Fruit fly (Drosophila melanogaster) whole organism, embryonic: ENCODE data around the gene Sf3b1.

Experiments used
- Abd-B ChIP-seq: fragments of 200-800 bp; sonication (Bioruptor generic); optimal IDR thresholded peaks from 2 replicates; lab custom pipeline; 2018; ENCODE audit warnings: missing biosample characterization, mild to moderate bottlenecking, missing genetic modification characterization, moderate library complexity
- Adf1 ChIP-seq: fragments of 200-800 bp; sonication (Bioruptor generic); IDR thresholded peaks from 2 replicates; pipeline ENCODE4 v1.3.6; 2022; ENCODE audit warnings: missing biosample characterization, missing genetic modification characterization
- B-H2 ChIP-seq: fragments of 200-800 bp; sonication (Bioruptor generic); optimal IDR thresholded peaks from 2 replicates; lab custom pipeline; 2018; ENCODE audit warnings: missing biosample characterization, mild to moderate bottlenecking, missing genetic modification characterization
- C15 ChIP-seq: fragments of 200-800 bp; sonication (Bioruptor generic); IDR thresholded peaks from 3 replicates; pipeline ENCODE4 v1.3.6; 2022; ENCODE audit warnings: missing biosample characterization, missing genetic modification characterization
- CG10147 ChIP-seq: fragments of 200-800 bp; sonication (Bioruptor generic); optimal IDR thresholded peaks from 2 replicates; lab custom pipeline; 2019; ENCODE audit warnings: missing biosample characterization, mild to moderate bottlenecking, missing genetic modification characterization, moderate library complexity
- CG12219 ChIP-seq: fragments of 200-800 bp; sonication (Bioruptor generic); optimal IDR thresholded peaks from 3 replicates; lab custom pipeline; 2018; ENCODE audit warnings: missing biosample characterization, mild to moderate bottlenecking, missing genetic modification characterization
- CG1602 ChIP-seq: fragments of 200-800 bp; sonication (Bioruptor generic); optimal IDR thresholded peaks from 3 replicates; lab custom pipeline; 2016; ENCODE audit warnings: missing biosample characterization, missing genetic modification characterization
- CG17186 ChIP-seq: fragments of 200-800 bp; sonication (Bioruptor generic); optimal IDR thresholded peaks from 3 replicates; lab custom pipeline; 2017; ENCODE audit warnings: missing biosample characterization, missing genetic modification reagents, missing genetic modification characterization
- CG17568 ChIP-seq: fragments of 200-800 bp; sonication (Bioruptor generic); optimal IDR thresholded peaks from 2 replicates; lab custom pipeline; 2018; ENCODE audit warnings: missing biosample characterization, mild to moderate bottlenecking, missing genetic modification characterization, moderate library complexity
- CG18262 ChIP-seq: fragments of 200-800 bp; optimal IDR thresholded peaks from 3 replicates; lab custom pipeline; 2019; ENCODE audit warnings: missing biosample characterization, mild to moderate bottlenecking, missing genetic modification characterization, moderate library complexity
- CG32532 ChIP-seq: fragments of 200-800 bp; sonication (Bioruptor generic); IDR thresholded peaks from 2 replicates; pipeline ENCODE4 v1.3.6; 2022; ENCODE audit warnings: missing biosample characterization, missing genetic modification characterization
- CG32767 ChIP-seq: fragments of 200-800 bp; sonication (Bioruptor generic); IDR thresholded peaks from 2 replicates; pipeline ENCODE4 v1.3.6; 2022; ENCODE audit warnings: missing biosample characterization, missing genetic modification characterization
- CG34224 ChIP-seq: fragments of 200-800 bp; sonication (Bioruptor generic); IDR thresholded peaks from 3 replicates; pipeline ENCODE4 v1.3.6; 2022; ENCODE audit warnings: missing biosample characterization, missing genetic modification characterization; ENCODE audit not compliant: partially characterized antibody
- CG3838 ChIP-seq: fragments of 200-800 bp; sonication (Bioruptor generic); optimal IDR thresholded peaks from 3 replicates; lab custom pipeline; 2016; ENCODE audit warnings: missing biosample characterization, missing genetic modification characterization
- CG4424 ChIP-seq: fragments of 200-800 bp; sonication (Bioruptor generic); optimal IDR thresholded peaks from 3 replicates; lab custom pipeline; 2016; ENCODE audit warnings: missing biosample characterization, missing genetic modification characterization
- CG6272 ChIP-seq: fragments of 200-800 bp; sonication (Bioruptor generic); IDR thresholded peaks from 2 replicates; pipeline ENCODE4 v1.3.6; 2022; ENCODE audit warnings: missing biosample characterization, missing genetic modification characterization
- CG6654 ChIP-seq: fragments of 200-800 bp; sonication (Bioruptor generic); optimal IDR thresholded peaks from 2 replicates; lab custom pipeline; 2017; ENCODE audit warnings: missing biosample characterization, mild to moderate bottlenecking, missing genetic modification characterization
- CG7556 ChIP-seq: fragments of 200-800 bp; sonication (Bioruptor generic); optimal IDR thresholded peaks from 2 replicates; lab custom pipeline; 2017; ENCODE audit warnings: missing biosample characterization, mild to moderate bottlenecking, missing genetic modification characterization
- CG9876 ChIP-seq: fragments of 200-800 bp; sonication (Bioruptor generic); optimal IDR thresholded peaks from 2 replicates; lab custom pipeline; 2016; ENCODE audit warnings: missing biosample characterization, missing genetic modification characterization
- CkIIα-i1 ChIP-seq: fragments of 200-800 bp; sonication (Bioruptor generic); IDR thresholded peaks from 2 replicates; pipeline ENCODE4 v1.3.6; 2022; ENCODE audit warnings: missing biosample characterization, missing genetic modification characterization
- Deaf1 ChIP-seq: fragments of 200-800 bp; optimal IDR thresholded peaks from 3 replicates; lab custom pipeline; 2019; ENCODE audit warnings: missing biosample characterization, mild to moderate bottlenecking, missing genetic modification characterization, moderate library complexity
- Dek ChIP-seq: fragments of 200-800 bp; sonication (Bioruptor generic); optimal IDR thresholded peaks from 3 replicates; lab custom pipeline; 2019; ENCODE audit warnings: missing biosample characterization, mild to moderate bottlenecking, missing genetic modification characterization, moderate library complexity
- Dip2 ChIP-seq: fragments of 200-800 bp; sonication (Bioruptor generic); IDR thresholded peaks from 2 replicates; pipeline ENCODE4 v1.3.6; 2022; ENCODE audit warnings: missing biosample characterization, missing genetic modification characterization
- E2f2 ChIP-seq: fragments of 200-800 bp; sonication (Bioruptor generic); IDR thresholded peaks from 2 replicates; pipeline ENCODE4 v1.3.6; 2022; ENCODE audit warnings: missing biosample characterization, missing genetic modification characterization
- Jarid2 ChIP-seq: fragments of 200-800 bp; sonication (Bioruptor generic); optimal IDR thresholded peaks from 3 replicates; lab custom pipeline; 2017; ENCODE audit warnings: mild to moderate bottlenecking, missing biosample characterization, missing genetic modification reagents, missing genetic modification characterization
- Lhr ChIP-seq: fragments of 200-800 bp; sonication (Bioruptor generic); optimal IDR thresholded peaks from 3 replicates; lab custom pipeline; 2017; ENCODE audit warnings: mild to moderate bottlenecking, missing biosample characterization, missing genetic modification reagents, missing genetic modification characterization
- Lim3 ChIP-seq: fragments of 200-800 bp; sonication (Bioruptor generic); IDR thresholded peaks from 2 replicates; pipeline ENCODE4 v1.3.6; 2022; ENCODE audit warnings: missing biosample characterization, missing genetic modification characterization
- PHDP ChIP-seq: fragments of 200-800 bp; sonication (Bioruptor generic); optimal IDR thresholded peaks from 3 replicates; lab custom pipeline; 2018; ENCODE audit warnings: missing biosample characterization, mild to moderate bottlenecking, missing genetic modification characterization, moderate library complexity
- Ptx1 ChIP-seq: fragments of 200-800 bp; sonication (Bioruptor generic); IDR thresholded peaks from 2 replicates; pipeline ENCODE4 v1.3.6; 2022; ENCODE audit warnings: missing biosample characterization, missing genetic modification characterization
- Taf1 ChIP-seq: fragments of 200-800 bp; sonication (Bioruptor generic); IDR thresholded peaks from 2 replicates; pipeline ENCODE4 v1.3.6; 2022; ENCODE audit warnings: missing biosample characterization, missing genetic modification characterization
- Usf ChIP-seq: fragments of 200-800 bp; sonication (Bioruptor generic); optimal IDR thresholded peaks from 2 replicates; lab custom pipeline; 2017; ENCODE audit warnings: missing genotype, missing biosample characterization, missing genetic modification characterization
- Vsx1 ChIP-seq: fragments of 200-800 bp; sonication (Bioruptor generic); optimal IDR thresholded peaks from 2 replicates; lab custom pipeline; 2017; ENCODE audit warnings: missing biosample characterization, mild to moderate bottlenecking, missing genetic modification characterization, missing genetic modification reagents
- al ChIP-seq: fragments of 200-800 bp; sonication (Bioruptor generic); IDR thresholded peaks from 2 replicates; pipeline ENCODE4 v1.3.6; 2022; ENCODE audit warnings: missing biosample characterization, missing genetic modification characterization
- ase ChIP-seq: fragments of 200-800 bp; sonication (Bioruptor generic); IDR thresholded peaks from 3 replicates; pipeline ENCODE4 v1.3.6; 2022; ENCODE audit warnings: missing biosample characterization, missing genetic modification characterization
- cato ChIP-seq: fragments of 200-800 bp; sonication (Bioruptor generic); optimal IDR thresholded peaks from 2 replicates; lab custom pipeline; 2016; ENCODE audit warnings: missing biosample characterization, missing genetic modification characterization, borderline replicate concordance
- chn ChIP-seq: fragments of 200-800 bp; sonication (Bioruptor generic); optimal IDR thresholded peaks from 2 replicates; lab custom pipeline; 2016; ENCODE audit warnings: missing biosample characterization, missing genetic modification characterization
- croc ChIP-seq: fragments of 200-800 bp; sonication (Bioruptor generic); conservative IDR thresholded peaks from 3 replicates; pipeline ENCODE4 v1.3.6; 2022; ENCODE audit warnings: missing biosample characterization, missing genetic modification characterization
- dmrt99B ChIP-seq: fragments of 200-800 bp; sonication (Bioruptor generic); optimal IDR thresholded peaks from 2 replicates; lab custom pipeline; 2018; ENCODE audit warnings: missing biosample characterization, mild to moderate bottlenecking, missing genetic modification characterization, moderate library complexity
- dpn ChIP-seq, 2 experiments: fragments of 200-800 bp; sonication (Bioruptor generic); optimal IDR thresholded peaks; 3 replicates each; lab custom pipeline; 2016; ENCODE audit warnings: missing biosample characterization in 2 of 2, missing genetic modification characterization in 2 of 2
- exex ChIP-seq: fragments of 200-800 bp; sonication (Bioruptor generic); optimal IDR thresholded peaks from 4 replicates; lab custom pipeline; 2018; ENCODE audit warnings: missing biosample characterization, mild to moderate bottlenecking, missing genetic modification characterization, moderate library complexity
- hkb ChIP-seq, 2 experiments: fragments of 200-800 bp in 1 of 2; fragments of >200 bp in 1 of 2; sonication (Bioruptor generic) in 1 of 2; IDR thresholded peaks in 1 of 2; optimal IDR thresholded peaks in 1 of 2; 2 replicates each; pipeline versions ENCODE4 v1.3.6 to Lab custom; 2017 to 2022; ENCODE audit warnings: missing biosample characterization in 1 of 2, missing genetic modification characterization in 1 of 2
- jing ChIP-seq: fragments of 200-800 bp; sonication (Bioruptor generic); optimal IDR thresholded peaks from 2 replicates; lab custom pipeline; 2018; ENCODE audit warnings: missing biosample characterization, mild to moderate bottlenecking, missing genetic modification characterization
- pzg ChIP-seq: fragments of 200-800 bp; sonication (Bioruptor generic); optimal IDR thresholded peaks from 3 replicates; lab custom pipeline; 2018; ENCODE audit warnings: missing biosample characterization, mild to moderate bottlenecking, missing genetic modification characterization, moderate library complexity
- sc ChIP-seq, 3 experiments: fragments of >200 bp in 2 of 3; fragments of 200-800 bp in 1 of 3; sonication (Bioruptor generic) in 1 of 3; optimal IDR thresholded peaks; 2 replicates in 2 of 3; 3 replicates in 1 of 3; lab custom pipeline; 2017; ENCODE audit warnings: mild to moderate bottlenecking in 1 of 3, missing biosample characterization in 1 of 3, missing genetic modification characterization in 1 of 3, missing genetic modification reagents in 1 of 3
- slou ChIP-seq: fragments of 200-800 bp; sonication (Bioruptor generic); optimal IDR thresholded peaks from 3 replicates; lab custom pipeline; 2016; ENCODE audit warnings: missing biosample characterization, missing genetic modification characterization
- trh ChIP-seq: fragments of 200-800 bp; sonication (Bioruptor generic); optimal IDR thresholded peaks from 2 replicates; lab custom pipeline; 2016; ENCODE audit warnings: missing biosample characterization, missing genetic modification characterization
- unc-4 ChIP-seq: fragments of 200-800 bp; sonication (Bioruptor generic); IDR thresholded peaks from 2 replicates; pipeline ENCODE4 v1.3.6; 2022; ENCODE audit warnings: missing biosample characterization, missing genetic modification characterization; ENCODE audit not compliant: partially characterized antibody
- wor ChIP-seq: fragments of 200-800 bp; sonication (Bioruptor generic); IDR thresholded peaks from 2 replicates; pipeline ENCODE4 v1.3.6; 2022; ENCODE audit warnings: missing biosample characterization, missing genetic modification characterization
- zf30C ChIP-seq: fragments of 200-800 bp; sonication (Bioruptor generic); optimal IDR thresholded peaks from 3 replicates; lab custom pipeline; 2018; ENCODE audit warnings: missing biosample characterization, mild to moderate bottlenecking, missing genetic modification characterization

Sf3b1 gene

dm6 chr2L:574226-574625 lies 6.1 kb downstream of the Sf3b1 start, which contains the start of the genes Ipk2 and cold (continued):
- TF ChIP-seq chn (peak; percentile 78), hkb (optimal IDR thresholded peaks at IDR 0.05; lab: Kevin White, UChicago) (peak; percentile 92), hkb (GFP tag; IDR thresholded peaks at IDR 0.05; lab: Robert Waterston, UW) (peak; percentile 67), Deaf1 (tag; lab: Kevin White, UChicago) (no peak), C15 (no peak), unc-4 (GFP tag; lab: Robert Waterston, UW) (peak; percentile 43), CG17568 (no peak), PHDP (tag; lab: Kevin White, UChicago) (no peak), CG18262 (tag; lab: Kevin White, UChicago) (peak; percentile 73), Abd-B (GFP tag; lab: Kevin White, UChicago) (peak; percentile 86), CG3838 (GFP tag; lab: Kevin White, UChicago) (peak; percentile 59), Jarid2 (GFP tag; lab: Kevin White, UChicago) (peak; percentile 1), CkIIα-i1 (GFP tag; lab: Robert Waterston, UW) (no peak), trh (GFP tag; lab: Kevin White, UChicago) (peak; percentile 59), sc (optimal IDR thresholded peaks at IDR 0.05; lab: Kevin White, UChicago) (no peak), sc (GFP tag; optimal IDR thresholded peaks at IDR 0.05; lab: Kevin White, UChicago) (peak; percentile 42), slou (GFP tag; lab: Kevin White, UChicago) (peak; percentile 78), CG10147 (GFP tag; lab: Kevin White, UChicago) (peak; percentile 74), wor (GFP tag; lab: Robert Waterston, UW) (peak; percentile 68), ase (GFP tag; lab: Robert Waterston, UW) (no peak), Lhr (GFP tag; lab: Kevin White, UChicago) (peak; percentile 57), CG32532 (GFP tag; lab: Robert Waterston, UW) (peak; percentile 85), CG4424 (GFP tag; lab: Kevin White, UChicago) (peak; percentile 85), CG6272 (GFP tag; lab: Robert Waterston, UW) (peak; percentile 81), Lim3 (GFP tag; lab: Robert Waterston, UW) (no peak), Vsx1 (GFP tag; lab: Kevin White, UChicago) (no peak), al (GFP tag; lab: Robert Waterston, UW) (peak; percentile 72), CG34224 (GFP tag; lab: Robert Waterston, UW) (0 out of 3 replicates have a peak, but pooled peaks have one; percentile 22), Usf (peak; percentile 65), Adf1 (GFP tag; lab: Robert Waterston, UW) (peak; percentile 45; the same call in 1 of the 2 replicates), Dek (tag; lab: Kevin White, UChicago) (peak; percentile 58), croc (GFP tag; lab: Robert Waterston, UW) (peak; percentile 64), jing (GFP tag; lab: Kevin White, UChicago) (peak; percentile 38), pzg (GFP tag; lab: Kevin White, UChicago) (peak; percentile 79), CG17186 (GFP tag; lab: Kevin White, UChicago) (peak; percentile 94), Ptx1 (GFP tag; lab: Robert Waterston, UW) (peak; percentile 86), CG6654 (peak; percentile 49), cato (GFP tag; lab: Kevin White, UChicago) (peak; percentile 63), dmrt99B (tag; lab: Kevin White, UChicago) (no peak), zf30C (GFP tag; lab: Kevin White, UChicago) (no peak), CG9876 (peak; percentile 63), E2f2 (peak; percentile 78), Dip2 (GFP tag; lab: Robert Waterston, UW) (no peak), exex (tag; lab: Kevin White, UChicago) (peak; percentile 83), CG32767 (GFP tag; lab: Robert Waterston, UW) (peak; percentile 44; the same call in 1 of the 2 replicates), CG7556 (GFP tag; lab: Kevin White, UChicago) (peak; percentile 80), CG1602 (peak; percentile 72), CG12219 (GFP tag; lab: Kevin White, UChicago) (no peak), B-H2 (GFP tag; lab: Kevin White, UChicago) (peak; percentile 87), dpn (GFP tag; optimal IDR thresholded peaks at IDR 0.05; lab: Kevin White, UChicago) (peak; percentile 84 to 87), Taf1 (GFP tag; lab: Robert Waterston, UW) (peak; percentile 56; the same call in 1 of the 2 replicates)
